Worm (Caenorhabditis elegans): ENCODE data around the gene T15B7.1.

- TF ChIP-seq nhr-12 (tag; optimal IDR thresholded peaks at IDR 0.05) (no peak), ham-2 (GFP tag; optimal IDR thresholded peaks at IDR 0.05) (no peak), ztf-11 (tag; optimal IDR thresholded peaks at IDR 0.05) (no peak), mab-5 (tag; optimal IDR thresholded peaks at IDR 0.05) (no peak), ces-1 (GFP tag; optimal IDR thresholded peaks at IDR 0.05) (no peak), ceh-39 (tag; optimal IDR thresholded peaks at IDR 0.05) (no peak), lin-13 (tag; optimal IDR thresholded peaks at IDR 0.05) (no peak), unc-62 (GFP tag; optimal IDR thresholded peaks at IDR 0.05) (no peak), elt-3 (tag; optimal IDR thresholded peaks at IDR 0.05) (no peak), sptf-1 (tag; optimal IDR thresholded peaks at IDR 0.05) (no peak), nhr-237 (tag; optimal IDR thresholded peaks at IDR 0.05) (no peak), snpc-4 (tag; optimal IDR thresholded peaks at IDR 0.05) (no peak), lsy-2 (tag; optimal IDR thresholded peaks at IDR 0.05) (no peak)
These were observed 39.2 kb downstream of the T15B7.1 start for ce11 chrV:6881735-6882134.

All from whole organism, mixed stage, embryonic.